Fruit fly (Drosophila melanogaster) whole organism, embryonic: ENCODE data around the gene CG7806.

Source experiments
- Atf3 ChIP-seq: fragments of 200-800 bp; sonication (Bioruptor generic); optimal IDR thresholded peaks from 3 replicates; lab custom pipeline; 2016; ENCODE audit warnings: missing biosample characterization, missing genetic modification characterization
- Bdp1 ChIP-seq: fragments of 200-800 bp; sonication (Bioruptor generic); optimal IDR thresholded peaks from 3 replicates; lab custom pipeline; 2016; ENCODE audit warnings: missing biosample characterization, missing genetic modification characterization
- CG10543 ChIP-seq: fragments of 200-800 bp; sonication (Bioruptor generic); optimal IDR thresholded peaks from 3 replicates; lab custom pipeline; 2017; ENCODE audit warnings: missing biosample characterization, mild to moderate bottlenecking, missing genetic modification characterization, moderate library complexity
- CG10654 ChIP-seq: fragments of 200-800 bp; sonication (Bioruptor generic); optimal IDR thresholded peaks from 2 replicates; lab custom pipeline; 2016; ENCODE audit warnings: missing biosample characterization, missing genetic modification characterization
- CG11398 ChIP-seq: fragments of 200-800 bp; sonication (Bioruptor generic); optimal IDR thresholded peaks from 2 replicates; lab custom pipeline; 2016; ENCODE audit warnings: missing biosample characterization, missing genetic modification characterization
- CG11504 ChIP-seq: fragments of 200-800 bp; sonication (Bioruptor generic); optimal IDR thresholded peaks from 3 replicates; lab custom pipeline; 2019; ENCODE audit warnings: missing biosample characterization, mild to moderate bottlenecking, missing genetic modification characterization, moderate library complexity
- CG12071 ChIP-seq: fragments of 200-800 bp; sonication (Bioruptor generic); optimal IDR thresholded peaks from 3 replicates; lab custom pipeline; 2018; ENCODE audit warnings: missing biosample characterization, mild to moderate bottlenecking, missing genetic modification characterization
- CG1602 ChIP-seq: fragments of 200-800 bp; sonication (Bioruptor generic); optimal IDR thresholded peaks from 3 replicates; lab custom pipeline; 2016; ENCODE audit warnings: missing biosample characterization, missing genetic modification characterization
- CG17612 ChIP-seq: fragments of 200-800 bp; sonication (Bioruptor generic); IDR thresholded peaks from 2 replicates; pipeline ENCODE4 v1.3.6; 2022; ENCODE audit warnings: missing biosample characterization, missing genetic modification characterization
- CG2202 ChIP-seq: fragments of 200-800 bp; sonication (Bioruptor generic); optimal IDR thresholded peaks from 2 replicates; lab custom pipeline; 2018; ENCODE audit warnings: missing biosample characterization, mild to moderate bottlenecking, missing genetic modification characterization
- CG30020 ChIP-seq: fragments of 200-800 bp; optimal IDR thresholded peaks from 2 replicates; lab custom pipeline; 2019; ENCODE audit warnings: missing biosample characterization, mild to moderate bottlenecking, missing genetic modification characterization, moderate library complexity
- CG30431 ChIP-seq: fragments of 200-800 bp; sonication (Bioruptor generic); optimal IDR thresholded peaks from 2 replicates; lab custom pipeline; 2017; ENCODE audit warnings: missing biosample characterization, missing genetic modification characterization
- CG3163 ChIP-seq: fragments of 200-800 bp; sonication (Bioruptor generic); optimal IDR thresholded peaks from 3 replicates; lab custom pipeline; 2016; ENCODE audit warnings: missing biosample characterization, missing genetic modification characterization
- CG3281 ChIP-seq: fragments of 200-800 bp; sonication (Bioruptor generic); optimal IDR thresholded peaks from 3 replicates; lab custom pipeline; 2017; ENCODE audit warnings: missing biosample characterization, mild to moderate bottlenecking, missing genetic modification characterization
- CG33557 ChIP-seq: fragments of 200-800 bp; sonication (Bioruptor generic); optimal IDR thresholded peaks from 2 replicates; lab custom pipeline; 2019; ENCODE audit warnings: missing biosample characterization, mild to moderate bottlenecking, missing genetic modification characterization, moderate library complexity
- CG4282 ChIP-seq: fragments of 200-800 bp; sonication (Bioruptor generic); optimal IDR thresholded peaks from 2 replicates; lab custom pipeline; 2016; ENCODE audit warnings: missing biosample characterization, missing genetic modification characterization
- CG4360 ChIP-seq: fragments of 200-800 bp; sonication (Bioruptor generic); IDR thresholded peaks from 2 replicates; pipeline ENCODE4 v1.3.6; 2022; ENCODE audit warnings: missing biosample characterization, missing genetic modification characterization
- CG4730 ChIP-seq: fragments of 200-800 bp; sonication (Bioruptor generic); IDR thresholded peaks from 2 replicates; pipeline ENCODE4 v1.3.6; 2022; ENCODE audit warnings: missing biosample characterization, missing genetic modification characterization
- CG6689 ChIP-seq: fragments of 200-800 bp; sonication (Bioruptor generic); IDR thresholded peaks from 2 replicates; pipeline ENCODE4 v1.3.6; 2022; ENCODE audit warnings: missing biosample characterization, missing genetic modification characterization
- CG6854 ChIP-seq: fragments of 200-800 bp; sonication (Bioruptor generic); optimal IDR thresholded peaks from 3 replicates; lab custom pipeline; 2017; ENCODE audit warnings: missing biosample characterization, mild to moderate bottlenecking, missing genetic modification characterization
- CG7786 ChIP-seq: fragments of 200-800 bp; sonication (Bioruptor generic); optimal IDR thresholded peaks from 2 replicates; lab custom pipeline; 2016; ENCODE audit warnings: missing biosample characterization, missing genetic modification characterization
- CG8765 ChIP-seq: fragments of 200-800 bp; sonication (Bioruptor generic); IDR thresholded peaks from 2 replicates; pipeline ENCODE4 v1.3.6; 2022; ENCODE audit warnings: missing biosample characterization, missing genetic modification characterization
- CG9797 ChIP-seq: fragments of 200-800 bp; sonication (Bioruptor generic); optimal IDR thresholded peaks from 3 replicates; lab custom pipeline; 2018; ENCODE audit warnings: missing biosample characterization, mild to moderate bottlenecking, missing genetic modification characterization
- Dip2 ChIP-seq: fragments of 200-800 bp; sonication (Bioruptor generic); IDR thresholded peaks from 2 replicates; pipeline ENCODE4 v1.3.6; 2022; ENCODE audit warnings: missing biosample characterization, missing genetic modification characterization
- Dll ChIP-seq: fragments of 200-800 bp; sonication (Bioruptor generic); IDR thresholded peaks from 4 replicates; pipeline ENCODE4 v1.3.6; 2022; ENCODE audit warnings: missing biosample characterization, missing genetic modification characterization; ENCODE audit not compliant: partially characterized antibody
- Eip74EF ChIP-seq, 2 experiments: fragments of 200-800 bp in 1 of 2; fragments of >200 bp in 1 of 2; sonication (Bioruptor generic) in 1 of 2; optimal IDR thresholded peaks; 2 replicates each; lab custom pipeline; 2017 to 2019; ENCODE audit warnings: missing biosample characterization in 2 of 2, missing genetic modification characterization in 2 of 2, mild to moderate bottlenecking in 1 of 2, moderate library complexity in 1 of 2
- NC2β ChIP-seq: fragments of 200-800 bp; sonication (Bioruptor generic); optimal IDR thresholded peaks from 2 replicates; lab custom pipeline; 2016; ENCODE audit warnings: missing biosample characterization, missing genetic modification characterization
- Poxn ChIP-seq: fragments of 200-800 bp; sonication (Bioruptor generic); IDR thresholded peaks from 2 replicates; pipeline ENCODE4 v1.3.6; 2022; ENCODE audit warnings: missing biosample characterization, missing genetic modification characterization
- Ravus ChIP-seq: fragments of 200-800 bp; sonication (Bioruptor generic); IDR thresholded peaks from 2 replicates; pipeline ENCODE4 v1.3.6; 2022; ENCODE audit warnings: missing biosample characterization, missing genetic modification characterization
- Sox100B ChIP-seq: fragments of 200-800 bp; sonication (Bioruptor generic); optimal IDR thresholded peaks from 3 replicates; lab custom pipeline; 2018; ENCODE audit warnings: missing biosample characterization, mild to moderate bottlenecking, missing genetic modification characterization
- btn ChIP-seq: fragments of 200-800 bp; sonication (Bioruptor generic); optimal IDR thresholded peaks from 2 replicates; lab custom pipeline; 2016; ENCODE audit warnings: missing biosample characterization, missing genetic modification characterization
- cas ChIP-seq: fragments of 200-800 bp; sonication (Bioruptor generic); IDR thresholded peaks from 2 replicates; pipeline ENCODE4 v1.3.6; 2022; ENCODE audit warnings: missing biosample characterization, missing genetic modification characterization
- da ChIP-seq: fragments of 200-800 bp; sonication (Bioruptor generic); optimal IDR thresholded peaks from 2 replicates; lab custom pipeline; 2016; ENCODE audit warnings: missing biosample characterization, missing genetic modification characterization
- danr ChIP-seq: fragments of 200-800 bp; sonication (Bioruptor generic); IDR thresholded peaks from 2 replicates; pipeline ENCODE4 v1.3.6; 2022; ENCODE audit warnings: missing biosample characterization, missing genetic modification characterization
- disco-r ChIP-seq: fragments of 200-800 bp; sonication (Bioruptor generic); optimal IDR thresholded peaks from 2 replicates; lab custom pipeline; 2016; ENCODE audit warnings: missing biosample characterization, missing genetic modification characterization
- fru ChIP-seq: fragments of >200 bp; optimal IDR thresholded peaks from 2 replicates; lab custom pipeline; 2017
- fu2 ChIP-seq: fragments of 200-800 bp; sonication (Bioruptor generic); optimal IDR thresholded peaks from 2 replicates; lab custom pipeline; 2016; ENCODE audit warnings: missing biosample characterization, missing genetic modification characterization
- gem ChIP-seq: fragments of 200-800 bp; sonication (Bioruptor generic); optimal IDR thresholded peaks from 2 replicates; lab custom pipeline; 2019; ENCODE audit warnings: missing biosample characterization, mild to moderate bottlenecking, missing genetic modification characterization, moderate library complexity
- grn ChIP-seq: fragments of 200-800 bp; sonication (Bioruptor generic); optimal IDR thresholded peaks from 3 replicates; lab custom pipeline; 2017; ENCODE audit warnings: missing biosample characterization, missing genetic modification characterization
- lab ChIP-seq: fragments of 200-800 bp; sonication (Bioruptor generic); optimal IDR thresholded peaks from 3 replicates; lab custom pipeline; 2017; ENCODE audit warnings: missing biosample characterization, missing genetic modification characterization, mild to moderate bottlenecking, moderate library complexity, missing genetic modification reagents
- lilli ChIP-seq: fragments of 200-800 bp; sonication (Bioruptor generic); optimal IDR thresholded peaks from 3 replicates; lab custom pipeline; 2016; ENCODE audit warnings: missing biosample characterization, missing genetic modification characterization
- nerfin-1 ChIP-seq: fragments of 200-800 bp; sonication (Bioruptor generic); optimal IDR thresholded peaks from 3 replicates; lab custom pipeline; 2019; ENCODE audit warnings: missing biosample characterization, mild to moderate bottlenecking, missing genetic modification characterization, moderate library complexity
- nmo ChIP-seq: fragments of 200-800 bp; sonication (Bioruptor generic); optimal IDR thresholded peaks from 2 replicates; lab custom pipeline; 2018; ENCODE audit warnings: missing biosample characterization, mild to moderate bottlenecking, missing genetic modification characterization, moderate library complexity
- p53 ChIP-seq: fragments of 200-800 bp; sonication (Bioruptor generic); optimal IDR thresholded peaks from 2 replicates; lab custom pipeline; 2016; ENCODE audit warnings: missing biosample characterization, missing genetic modification characterization
- pho ChIP-seq: fragments of 200-800 bp; sonication (Bioruptor generic); optimal IDR thresholded peaks from 2 replicates; lab custom pipeline; 2016; ENCODE audit warnings: missing biosample characterization, missing genetic modification characterization
- pzg ChIP-seq: fragments of 200-800 bp; sonication (Bioruptor generic); optimal IDR thresholded peaks from 3 replicates; lab custom pipeline; 2018; ENCODE audit warnings: missing biosample characterization, mild to moderate bottlenecking, missing genetic modification characterization, moderate library complexity
- repo ChIP-seq: fragments of 200-800 bp; sonication (Bioruptor generic); optimal IDR thresholded peaks from 2 replicates; lab custom pipeline; 2016; ENCODE audit warnings: missing biosample characterization, missing genetic modification characterization
- sqz ChIP-seq: fragments of 200-800 bp; sonication (Bioruptor generic); optimal IDR thresholded peaks from 3 replicates; lab custom pipeline; 2018; ENCODE audit warnings: missing biosample characterization, mild to moderate bottlenecking, missing genetic modification characterization
- stwl ChIP-seq: fragments of 200-800 bp; sonication (Bioruptor generic); optimal IDR thresholded peaks from 3 replicates; lab custom pipeline; 2018; ENCODE audit warnings: missing biosample characterization, mild to moderate bottlenecking, missing genetic modification characterization, moderate library complexity
- tup ChIP-seq: fragments of 200-800 bp; sonication (Bioruptor generic); optimal IDR thresholded peaks from 2 replicates; lab custom pipeline; 2016; ENCODE audit warnings: missing biosample characterization, mild to moderate bottlenecking, missing genetic modification characterization, moderate library complexity
- zfh1 ChIP-seq: fragments of 200-800 bp; sonication (Bioruptor generic); IDR thresholded peaks from 3 replicates; pipeline ENCODE4 v1.3.6; 2022; ENCODE audit warnings: missing biosample characterization, missing genetic modification characterization

Gene CG7806

DNA sequence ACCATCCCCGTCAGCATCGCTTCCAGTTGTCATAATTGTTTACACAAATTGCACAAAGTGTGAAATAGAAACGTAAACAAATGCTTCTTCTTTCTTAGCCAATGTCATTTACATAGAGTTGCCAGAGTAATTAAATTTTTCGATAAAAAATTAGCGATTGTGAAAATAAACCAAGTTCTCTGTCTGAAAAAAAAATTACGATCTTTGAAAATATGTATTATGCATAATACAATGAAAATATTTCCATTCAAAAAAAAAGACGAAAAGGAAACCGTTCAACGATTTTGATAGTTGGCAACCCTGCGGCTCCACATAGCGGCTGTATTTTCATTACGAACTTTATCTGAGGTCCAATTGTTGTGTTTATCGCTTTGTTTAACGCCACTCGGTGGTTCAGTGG lies at the start of gene CG7806, which contains the start of gene CG7810 (continued):
- TF ChIP-seq sqz (GFP tag; lab: Kevin White, UChicago): no peak
- peak; percentile 74 for TF ChIP-seq danr (GFP tag; lab: Robert Waterston, UW)
- peak; percentile 86 for TF ChIP-seq CG3281
- TF ChIP-seq Sox100B (GFP tag; lab: Kevin White, UChicago): peak; percentile 86
- TF ChIP-seq nerfin-1 (tag; lab: Kevin White, UChicago): peak; percentile 85
- TF ChIP-seq nmo (GFP tag; lab: Kevin White, UChicago): peak; percentile 92
- peak; percentile 82 for TF ChIP-seq disco-r
- peak in 1 of 2 experiments; percentile 88 for TF ChIP-seq Eip74EF (GFP tag; optimal IDR thresholded peaks at IDR 0.05; lab: Kevin White, UChicago)
- TF ChIP-seq lilli (GFP tag; lab: Kevin White, UChicago): peak; percentile 90
- TF ChIP-seq btn: peak; percentile 64
- peak; percentile 88 for TF ChIP-seq CG1602 (GFP tag; lab: Kevin White, UChicago)
- peak; percentile 31 for TF ChIP-seq p53 (GFP tag; lab: Kevin White, UChicago)
- TF ChIP-seq CG33557 (GFP tag; lab: Kevin White, UChicago): peak; percentile 84
- TF ChIP-seq fru (lab: Kevin White, UChicago): no peak
- no peak for TF ChIP-seq grn (GFP tag; lab: Kevin White, UChicago)
- peak; percentile 72 for TF ChIP-seq CG3163 (GFP tag; lab: Kevin White, UChicago)
- peak; percentile 61; the same call in 2 of the 4 replicates for TF ChIP-seq Dll
- peak; percentile 67 for TF ChIP-seq CG30431
- peak; percentile 92 for TF ChIP-seq CG6689
- peak; percentile 86 for TF ChIP-seq CG11398 (GFP tag; lab: Kevin White, UChicago)
- peak; percentile 95 for TF ChIP-seq zfh1 (GFP tag; lab: Robert Waterston, UW)
- TF ChIP-seq CG11504: no peak
- TF ChIP-seq CG7786 (GFP tag; lab: Kevin White, UChicago): peak; percentile 86
- 0 out of 2 replicates have a peak, but pooled peaks have one; percentile 50 for TF ChIP-seq Poxn (GFP tag; lab: Robert Waterston, UW)
- peak; percentile 81 for TF ChIP-seq CG10543 (GFP tag; lab: Kevin White, UChicago)
- TF ChIP-seq CG6854 (GFP tag; lab: Kevin White, UChicago): peak; percentile 66
- peak; percentile 90 for TF ChIP-seq stwl
- peak; percentile 78 for TF ChIP-seq Atf3 (GFP tag; lab: Kevin White, UChicago)
- TF ChIP-seq CG9797 (GFP tag; lab: Kevin White, UChicago): peak; percentile 36
- peak; percentile 76 for TF ChIP-seq Ravus (GFP tag; lab: Robert Waterston, UW)
- peak; percentile 80 for TF ChIP-seq da (GFP tag; lab: Kevin White, UChicago)
- TF ChIP-seq Bdp1 (GFP tag; lab: Kevin White, UChicago): peak; percentile 72
- peak; percentile 50; the same call in 1 of the 2 replicates for TF ChIP-seq CG8765
- TF ChIP-seq lab (GFP tag; lab: Kevin White, UChicago): no peak
- peak; percentile 88 for TF ChIP-seq NC2β (GFP tag; lab: Kevin White, UChicago)
- no peak for TF ChIP-seq CG12071 (GFP tag; lab: Kevin White, UChicago)
- TF ChIP-seq CG4360 (GFP tag; lab: Robert Waterston, UW): peak; percentile 62
- peak; percentile 42 for TF ChIP-seq tup (GFP tag; lab: Kevin White, UChicago)
- peak; percentile 86 for TF ChIP-seq CG10654 (GFP tag; lab: Kevin White, UChicago)
- TF ChIP-seq cas (GFP tag; lab: Robert Waterston, UW): peak; percentile 69; the same call in 1 of the 2 replicates
- peak; percentile 45 for TF ChIP-seq pzg
- peak; percentile 96 for TF ChIP-seq gem (tag; lab: Kevin White, UChicago)
- peak; percentile 88 for TF ChIP-seq fu2
- peak; percentile 25 for TF ChIP-seq CG4282 (GFP tag; lab: Kevin White, UChicago)
- peak; percentile 42; the same call in 1 of the 2 replicates for TF ChIP-seq CG17612 (GFP tag; lab: Robert Waterston, UW)
- peak; percentile 74 for TF ChIP-seq CG30020 (tag; lab: Kevin White, UChicago)
- no peak for TF ChIP-seq Dip2
- peak; percentile 87 for TF ChIP-seq CG2202 (tag; lab: Kevin White, UChicago)
- peak; percentile 74 for TF ChIP-seq CG4730 (GFP tag; lab: Robert Waterston, UW)
- TF ChIP-seq repo (GFP tag; lab: Kevin White, UChicago): peak; percentile 75
- peak; percentile 89 for TF ChIP-seq pho
